Fruit fly (Drosophila melanogaster) whole organism, embryonic: ENCODE data around the gene acj6.
A peak's percentile ranks its signal among the peaks of the same experiment; 100 is the strongest.

Source experiments
- BtbVII ChIP-seq: fragments of 200-800 bp; sonication (Bioruptor generic); optimal IDR thresholded peaks from 3 replicates; lab custom pipeline; 2017; ENCODE audit warnings: missing biosample characterization, mild to moderate bottlenecking, missing genetic modification characterization
- CG10267 ChIP-seq: fragments of 200-800 bp; sonication (Bioruptor generic); optimal IDR thresholded peaks from 2 replicates; lab custom pipeline; 2018; ENCODE audit warnings: missing biosample characterization, mild to moderate bottlenecking, missing genetic modification characterization, moderate library complexity
- CG12744 ChIP-seq: fragments of 200-800 bp; sonication (Bioruptor generic); optimal IDR thresholded peaks from 2 replicates; lab custom pipeline; 2016; ENCODE audit warnings: missing biosample characterization, missing genetic modification characterization
- CG13287 ChIP-seq: fragments of 200-800 bp; sonication (Bioruptor generic); IDR thresholded peaks from 2 replicates; pipeline ENCODE4 v1.3.6; 2022; ENCODE audit warnings: missing biosample characterization, missing genetic modification characterization; ENCODE audit not compliant: partially characterized antibody
- CG13424 ChIP-seq: fragments of 200-800 bp; sonication (Bioruptor generic); optimal IDR thresholded peaks from 2 replicates; lab custom pipeline; 2019; ENCODE audit warnings: missing biosample characterization, mild to moderate bottlenecking, missing genetic modification characterization, moderate library complexity
- CG14667 ChIP-seq: fragments of 200-800 bp; sonication (Bioruptor generic); IDR thresholded peaks from 2 replicates; pipeline ENCODE4 v1.3.6; 2022; ENCODE audit warnings: missing biosample characterization, missing genetic modification characterization
- CG1832 ChIP-seq: fragments of 200-800 bp; sonication (Bioruptor generic); optimal IDR thresholded peaks from 2 replicates; lab custom pipeline; 2017; ENCODE audit warnings: missing biosample characterization, mild to moderate bottlenecking, missing genetic modification characterization, inconsistent platforms
- CG2116 ChIP-seq: fragments of 200-800 bp; sonication (Bioruptor generic); optimal IDR thresholded peaks from 3 replicates; lab custom pipeline; 2018; ENCODE audit warnings: missing biosample characterization, mild to moderate bottlenecking, missing genetic modification characterization
- CG2678 ChIP-seq: fragments of 200-800 bp; sonication (Bioruptor generic); optimal IDR thresholded peaks from 3 replicates; lab custom pipeline; 2019; ENCODE audit warnings: missing biosample characterization, mild to moderate bottlenecking, missing genetic modification characterization, moderate library complexity
- CG30431 ChIP-seq: fragments of 200-800 bp; sonication (Bioruptor generic); optimal IDR thresholded peaks from 2 replicates; lab custom pipeline; 2017; ENCODE audit warnings: missing biosample characterization, missing genetic modification characterization
- CG31441 ChIP-seq: fragments of 200-800 bp; sonication (Bioruptor generic); IDR thresholded peaks from 2 replicates; pipeline ENCODE4 v1.3.6; 2022; ENCODE audit warnings: missing biosample characterization, missing genetic modification characterization
- CG3847 ChIP-seq: fragments of 200-800 bp; sonication (Bioruptor generic); IDR thresholded peaks from 2 replicates; pipeline ENCODE4 v1.3.6; 2022; ENCODE audit warnings: missing biosample characterization, missing genetic modification characterization
- CG4730 ChIP-seq: fragments of 200-800 bp; sonication (Bioruptor generic); IDR thresholded peaks from 2 replicates; pipeline ENCODE4 v1.3.6; 2022; ENCODE audit warnings: missing biosample characterization, missing genetic modification characterization
- CG5953 ChIP-seq: fragments of 200-800 bp; sonication (Bioruptor generic); IDR thresholded peaks from 2 replicates; pipeline ENCODE4 v1.3.6; 2022; ENCODE audit warnings: missing biosample characterization, missing genetic modification characterization
- CG8089 ChIP-seq: fragments of 200-800 bp; sonication (Bioruptor generic); optimal IDR thresholded peaks from 3 replicates; lab custom pipeline; 2016; ENCODE audit warnings: missing biosample characterization, missing genetic modification characterization
- CG8388 ChIP-seq: fragments of 200-800 bp; sonication (Bioruptor generic); optimal IDR thresholded peaks from 2 replicates; lab custom pipeline; 2019; ENCODE audit warnings: missing biosample characterization, mild to moderate bottlenecking, missing genetic modification characterization, moderate library complexity
- CG9215 ChIP-seq: fragments of 200-800 bp; sonication (Bioruptor generic); IDR thresholded peaks from 2 replicates; pipeline ENCODE4 v1.3.6; 2022; ENCODE audit warnings: missing biosample characterization, missing genetic modification characterization
- Chrac-16 ChIP-seq: fragments of 200-800 bp; sonication (Bioruptor generic); optimal IDR thresholded peaks from 3 replicates; lab custom pipeline; 2016; ENCODE audit warnings: missing biosample characterization, missing genetic modification characterization
- Dad ChIP-seq: fragments of 200-800 bp; sonication (Bioruptor generic); optimal IDR thresholded peaks from 3 replicates; lab custom pipeline; 2016; ENCODE audit warnings: missing biosample characterization, missing genetic modification characterization
- E2f1 ChIP-seq: fragments of 200-800 bp; sonication (Bioruptor generic); IDR thresholded peaks from 2 replicates; pipeline ENCODE4 v1.3.6; 2022; ENCODE audit warnings: missing biosample characterization, missing genetic modification characterization
- Ets65A ChIP-seq: fragments of 200-800 bp; sonication (Bioruptor generic); peaks from one replicate; lab custom pipeline; 2016; ENCODE audit warnings: missing biosample characterization, missing genetic modification characterization
- H2.0 ChIP-seq: fragments of 200-800 bp; sonication (Bioruptor generic); IDR thresholded peaks from 2 replicates; pipeline ENCODE4 v1.3.6; 2022; ENCODE audit warnings: missing biosample characterization, missing genetic modification characterization
- Hand ChIP-seq: fragments of 200-800 bp; sonication (Bioruptor generic); optimal IDR thresholded peaks from 2 replicates; lab custom pipeline; 2017; ENCODE audit warnings: mild to moderate bottlenecking, missing biosample characterization, missing genetic modification reagents, missing genetic modification characterization
- Lpt ChIP-seq: fragments of >200 bp; optimal IDR thresholded peaks from 2 replicates; lab custom pipeline; 2018; ENCODE audit warnings: missing biosample characterization, missing genetic modification characterization
- Nf-YC ChIP-seq: fragments of 200-800 bp; optimal IDR thresholded peaks from 3 replicates; lab custom pipeline; 2019; ENCODE audit warnings: missing biosample characterization, mild to moderate bottlenecking, missing genetic modification characterization, moderate library complexity
- Rfx ChIP-seq: fragments of 200-800 bp; sonication (Bioruptor generic); IDR thresholded peaks from 2 replicates; pipeline ENCODE4 v1.3.6; 2022; ENCODE audit warnings: missing biosample characterization, missing genetic modification characterization
- Scr ChIP-seq: fragments of 200-800 bp; sonication (Bioruptor generic); IDR thresholded peaks from 2 replicates; pipeline ENCODE4 v1.3.6; 2022; ENCODE audit warnings: missing biosample characterization, missing genetic modification characterization; ENCODE audit not compliant: partially characterized antibody
- Sry-δ ChIP-seq: fragments of 200-800 bp; sonication (Bioruptor generic); optimal IDR thresholded peaks from 2 replicates; lab custom pipeline; 2016; ENCODE audit warnings: missing biosample characterization, missing genetic modification characterization
- amos ChIP-seq: fragments of 200-800 bp; sonication (Bioruptor generic); IDR thresholded peaks from 2 replicates; pipeline ENCODE4 v1.3.6; 2022; ENCODE audit warnings: missing biosample characterization, missing genetic modification characterization; ENCODE audit not compliant: partially characterized antibody
- ap ChIP-seq: fragments of 200-800 bp; sonication (Bioruptor generic); IDR thresholded peaks from 2 replicates; pipeline ENCODE4 v1.3.6; 2022; ENCODE audit warnings: missing biosample characterization, missing genetic modification characterization
- bcd ChIP-seq: fragments of 200-800 bp; sonication (Bioruptor generic); optimal IDR thresholded peaks from 2 replicates; lab custom pipeline; 2017; ENCODE audit warnings: missing biosample characterization, mild to moderate bottlenecking, missing genetic modification characterization
- bigmax ChIP-seq: fragments of 200-800 bp; sonication (Bioruptor generic); optimal IDR thresholded peaks from 2 replicates; lab custom pipeline; 2018; ENCODE audit warnings: missing biosample characterization, mild to moderate bottlenecking, missing genetic modification characterization
- cg ChIP-seq: fragments of 200-800 bp; sonication (Bioruptor generic); optimal IDR thresholded peaks from 3 replicates; lab custom pipeline; 2019; ENCODE audit warnings: missing biosample characterization, mild to moderate bottlenecking, missing genetic modification characterization, moderate library complexity
- croc ChIP-seq: fragments of 200-800 bp; sonication (Bioruptor generic); conservative IDR thresholded peaks from 3 replicates; pipeline ENCODE4 v1.3.6; 2022; ENCODE audit warnings: missing biosample characterization, missing genetic modification characterization
- en ChIP-seq: fragments of 200-800 bp; sonication (Bioruptor generic); optimal IDR thresholded peaks from 2 replicates; lab custom pipeline; 2016; ENCODE audit warnings: missing biosample characterization, missing genetic modification characterization
- eyg ChIP-seq: fragments of 200-800 bp; sonication (Bioruptor generic); optimal IDR thresholded peaks from 3 replicates; lab custom pipeline; 2016; ENCODE audit warnings: missing biosample characterization, missing genetic modification characterization
- fd102C ChIP-seq: fragments of 200-800 bp; sonication (Bioruptor generic); optimal IDR thresholded peaks from 2 replicates; lab custom pipeline; 2018; ENCODE audit warnings: missing biosample characterization, mild to moderate bottlenecking, missing genetic modification characterization, moderate library complexity
- gcm2 ChIP-seq: fragments of 200-800 bp; sonication (Bioruptor generic); optimal IDR thresholded peaks from 2 replicates; lab custom pipeline; 2016; ENCODE audit warnings: missing biosample characterization, missing genetic modification characterization
- gt ChIP-seq: fragments of 200-800 bp; sonication (Bioruptor generic); IDR thresholded peaks from 2 replicates; pipeline ENCODE4 v1.3.6; 2022; ENCODE audit warnings: missing biosample characterization, missing genetic modification characterization
- hkb ChIP-seq, 2 experiments: fragments of 200-800 bp in 1 of 2; fragments of >200 bp in 1 of 2; sonication (Bioruptor generic) in 1 of 2; IDR thresholded peaks in 1 of 2; optimal IDR thresholded peaks in 1 of 2; 2 replicates each; pipeline versions ENCODE4 v1.3.6 to Lab custom; 2017 to 2022; ENCODE audit warnings: missing biosample characterization in 1 of 2, missing genetic modification characterization in 1 of 2
- ind ChIP-seq: fragments of 200-800 bp; sonication (Bioruptor generic); optimal IDR thresholded peaks from 3 replicates; lab custom pipeline; 2016; ENCODE audit warnings: missing biosample characterization, missing genetic modification characterization
- kah ChIP-seq: fragments of 200-800 bp; sonication (Bioruptor generic); optimal IDR thresholded peaks from 2 replicates; lab custom pipeline; 2018; ENCODE audit warnings: missing biosample characterization, mild to moderate bottlenecking, missing genetic modification characterization
- knrl ChIP-seq: fragments of 200-800 bp; sonication (Bioruptor generic); IDR thresholded peaks from 3 replicates; pipeline ENCODE4 v1.3.6; 2022; ENCODE audit warnings: missing biosample characterization, missing genetic modification characterization; ENCODE audit not compliant: partially characterized antibody
- pan ChIP-seq, 4 experiments: fragments of >200 bp in 3 of 4; fragments of 200-800 bp in 1 of 4; sonication (Bioruptor generic) in 1 of 4; optimal IDR thresholded peaks in 3 of 4; IDR thresholded peaks in 1 of 4; 2 replicates each; pipeline versions ENCODE4 v1.3.6 to Lab custom; 2017 to 2022; ENCODE audit warnings: missing biosample characterization in 2 of 4, missing genetic modification characterization in 2 of 4, mixed read lengths in 1 of 4
- psq ChIP-seq: fragments of 200-800 bp; sonication (Bioruptor generic); optimal IDR thresholded peaks from 2 replicates; lab custom pipeline; 2017; ENCODE audit warnings: missing biosample characterization, missing genetic modification characterization
- sna ChIP-seq: fragments of 200-800 bp; sonication (Bioruptor generic); IDR thresholded peaks from 2 replicates; pipeline ENCODE4 v1.3.6; 2022; ENCODE audit warnings: missing biosample characterization, missing genetic modification characterization; ENCODE audit not compliant: partially characterized antibody
- so ChIP-seq: fragments of 200-800 bp; sonication (Bioruptor generic); IDR thresholded peaks from 3 replicates; pipeline ENCODE4 v1.3.6; 2022; ENCODE audit warnings: missing biosample characterization, missing genetic modification characterization
- tio ChIP-seq: fragments of 200-800 bp; sonication (Bioruptor generic); optimal IDR thresholded peaks from 2 replicates; lab custom pipeline; 2017; ENCODE audit warnings: missing biosample characterization, missing genetic modification characterization, inconsistent platforms
- usp ChIP-seq: fragments of >200 bp; optimal IDR thresholded peaks from 2 replicates; lab custom pipeline; 2017; ENCODE audit warnings: missing biosample characterization, missing genetic modification characterization
- vfl ChIP-seq: fragments of 200-800 bp; sonication (Bioruptor generic); optimal IDR thresholded peaks from 2 replicates; lab custom pipeline; 2016; ENCODE audit warnings: missing biosample characterization, missing genetic modification characterization
- wor ChIP-seq: fragments of 200-800 bp; sonication (Bioruptor generic); IDR thresholded peaks from 2 replicates; pipeline ENCODE4 v1.3.6; 2022; ENCODE audit warnings: missing biosample characterization, missing genetic modification characterization

The acj6 gene

dm6 chrX:15319290-15319689 is 59.6 kb downstream of the acj6 start, which contains the start of gene Top1 (continued):
- TF ChIP-seq CG30431 (GFP tag; lab: Kevin White, UChicago) (no peak), Rfx (peak; percentile 71), amos (peak; percentile 98), E2f1 (GFP tag; lab: Robert Waterston, UW) (no peak), so (GFP tag; lab: Robert Waterston, UW) (no peak), eyg (no peak), Nf-YC (tag; lab: Kevin White, UChicago) (peak; percentile 51), CG5953 (GFP tag; lab: Robert Waterston, UW) (no peak), hkb (optimal IDR thresholded peaks at IDR 0.05; lab: Kevin White, UChicago) (no peak), hkb (GFP tag; IDR thresholded peaks at IDR 0.05; lab: Robert Waterston, UW) (no peak), bcd (GFP tag; lab: Kevin White, UChicago) (no peak), ind (GFP tag; lab: Kevin White, UChicago) (peak; percentile 4), CG8388 (GFP tag; lab: Kevin White, UChicago) (no peak), knrl (GFP tag; lab: Robert Waterston, UW) (peak; percentile 94), Dad (GFP tag; lab: Kevin White, UChicago) (peak; percentile 58), CG13287 (GFP tag; lab: Robert Waterston, UW) (peak; percentile 96), croc (GFP tag; lab: Robert Waterston, UW) (no peak), vfl (GFP tag; lab: Kevin White, UChicago) (no peak), kah (GFP tag; lab: Kevin White, UChicago) (no peak), CG10267 (tag; lab: Kevin White, UChicago) (peak; percentile 25), BtbVII (GFP tag; lab: Kevin White, UChicago) (no peak), gt (GFP tag; lab: Robert Waterston, UW) (no peak), CG31441 (peak; percentile 59), usp (GFP tag; lab: Kevin White, UChicago) (no peak), pan (optimal IDR thresholded peaks at IDR 0.05; lab: Kevin White, UChicago) (no peak), pan (GFP tag; optimal IDR thresholded peaks at IDR 0.05 in 1 of 2, IDR thresholded peaks at IDR 0.05 in 1 of 2) (no peak), Sry-δ (peak; percentile 85), Scr (peak; percentile 92), CG13424 (tag; lab: Kevin White, UChicago) (no peak), H2.0 (GFP tag; lab: Robert Waterston, UW) (0 out of 2 replicates have a peak, but pooled peaks have one; percentile 12), en (no peak), cg (GFP tag; lab: Kevin White, UChicago) (no peak), CG4730 (no peak), sna (peak; percentile 86), Hand (no peak), CG14667 (GFP tag; lab: Robert Waterston, UW) (no peak), CG8089 (GFP tag; lab: Kevin White, UChicago) (no peak), Ets65A (peak; percentile 94), ap (GFP tag; lab: Robert Waterston, UW) (no peak), CG1832 (GFP tag; lab: Kevin White, UChicago) (no peak), wor (no peak), psq (GFP tag; lab: Kevin White, UChicago) (no peak), CG2678 (tag; lab: Kevin White, UChicago) (no peak), Lpt (GFP tag; lab: Kevin White, UChicago) (no peak), CG12744 (no peak), bigmax (GFP tag; lab: Kevin White, UChicago) (no peak), tio (no peak), CG2116 (GFP tag; lab: Kevin White, UChicago) (peak; percentile 71), CG9215 (GFP tag; lab: Robert Waterston, UW) (peak; percentile 48; the same call in 1 of the 2 replicates), Chrac-16 (GFP tag; lab: Kevin White, UChicago) (no peak), gcm2 (GFP tag; lab: Kevin White, UChicago) (no peak), CG3847 (GFP tag; lab: Robert Waterston, UW) (peak; percentile 65), fd102C (GFP tag; lab: Kevin White, UChicago) (no peak)
